Worm (Caenorhabditis elegans): ENCODE data around the gene nas-6.

Gene nas-6

ce11 chrIV:17490679-17491078 lies at the start of gene nas-6:
Gene nas-6 (minus strand): TSS chrIV:17490779.
- TF ChIP-seq unc-62 (GFP tag; optimal IDR thresholded peaks at IDR 0.05): no peak

- no peak for TF ChIP-seq unc-62 (GFP tag; optimal IDR thresholded peaks at IDR 0.05)
These were observed 7.3 kb downstream of the nas-6 start, which contains the start of gene rabr-2 for ce11 chrIV:17483230-17483629. Gene rabr-2 (minus strand): TSS chrIV:17483330.

ce11 chrIV:17475743-17476142 lies 14.8 kb downstream of the nas-6 start, which contains the start of gene grl-24:
Gene grl-24 (minus strand): TSS chrIV:17475843.
- TF ChIP-seq unc-62 (GFP tag; optimal IDR thresholded peaks at IDR 0.05): no peak

DNA sequence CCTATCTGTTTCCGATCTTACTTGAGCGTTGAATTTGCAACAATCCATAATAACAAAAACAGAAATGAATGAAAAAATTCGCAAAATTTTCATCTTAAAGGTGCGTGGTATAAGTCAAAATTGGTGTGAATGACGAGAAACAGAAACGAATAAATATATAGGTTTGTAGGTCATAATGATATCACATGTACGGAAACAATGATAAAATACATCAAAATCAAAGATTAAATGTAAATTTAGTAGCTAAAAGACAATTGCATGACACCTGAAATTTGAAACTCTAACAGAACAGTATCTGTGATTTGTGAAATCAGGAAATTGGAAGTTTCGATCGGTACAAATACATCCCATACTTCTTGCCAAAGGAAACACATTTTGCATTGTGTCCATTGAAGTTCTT lies 15.3 kb downstream of the nas-6 start, which contains the start of gene F11E6.9:
TSS of gene F11E6.9 (minus strand) at position 101 of the 400 bp plus-strand sequence.
- no peak for TF ChIP-seq unc-62 (GFP tag; optimal IDR thresholded peaks at IDR 0.05)

ce11 chrIV:17474047-17474446 lies 16.5 kb downstream of the nas-6 start:
- no peak for TF ChIP-seq unc-62 (GFP tag; optimal IDR thresholded peaks at IDR 0.05)

DNA sequence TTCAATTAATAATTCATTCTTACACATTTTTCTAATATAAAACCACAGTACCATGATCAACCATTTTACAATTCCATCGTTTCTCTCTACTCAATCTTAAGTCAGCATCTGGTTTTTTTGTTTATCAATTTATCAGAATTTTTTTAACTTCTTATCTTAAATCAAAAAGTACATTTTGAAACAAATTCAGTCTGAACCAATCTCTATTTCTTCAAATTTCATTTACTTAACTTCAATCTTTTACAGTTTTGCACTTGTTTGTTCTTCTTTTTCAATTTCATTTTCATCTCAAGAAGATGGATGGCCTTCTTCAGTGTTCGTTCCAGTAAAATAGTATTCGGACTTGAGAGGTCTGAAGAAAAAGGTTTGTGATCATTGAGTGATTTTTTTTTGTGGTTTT lies 17.5 kb downstream of the nas-6 start, which contains the start of gene gba-3:
TSS of gene gba-3 (plus strand) at position 301 of the 400 bp plus-strand sequence.
- no peak for TF ChIP-seq unc-62 (GFP tag; optimal IDR thresholded peaks at IDR 0.05)

ce11 chrIV:17471870-17472459 lies 18.6 kb downstream of the nas-6 start, which contains the start of gene epic-1:
Gene epic-1 (minus strand): TSS chrIV:17471920.
- TF ChIP-seq unc-62 (GFP tag; optimal IDR thresholded peaks at IDR 0.05): peak; percentile 1

- no peak for TF ChIP-seq unc-62 (GFP tag; optimal IDR thresholded peaks at IDR 0.05)
These were observed 20.4 kb downstream of the nas-6 start, which contains the start of gene F11E6.4 for ce11 chrIV:17470096-17470602. Gene F11E6.4 (minus strand): TSS chrIV:17470354.

- no peak for TF ChIP-seq unc-62 (GFP tag; optimal IDR thresholded peaks at IDR 0.05)
These were observed 22.8 kb downstream of the nas-6 start for ce11 chrIV:17467825-17468224.

ce11 chrIV:17467325-17467724 lies 23.3 kb downstream of the nas-6 start, which contains the start of gene elo-2:
Gene elo-2 (minus strand): TSS chrIV:17467408.
- TF ChIP-seq unc-62 (GFP tag; optimal IDR thresholded peaks at IDR 0.05): no peak

ce11 chrIV:17465886-17466285 lies 24.7 kb downstream of the nas-6 start, which contains the start of gene F11E6.6:
Gene F11E6.6 (minus strand): TSS chrIV:17465986.
- TF ChIP-seq unc-62 (GFP tag; optimal IDR thresholded peaks at IDR 0.05): no peak

ce11 chrIV:17463108-17463608 lies 27.4 kb downstream of the nas-6 start, which contains the start of gene F11E6.10:
Gene F11E6.10 (minus strand): TSS chrIV:17463158.
- no peak for TF ChIP-seq unc-62 (GFP tag; optimal IDR thresholded peaks at IDR 0.05)

DNA sequence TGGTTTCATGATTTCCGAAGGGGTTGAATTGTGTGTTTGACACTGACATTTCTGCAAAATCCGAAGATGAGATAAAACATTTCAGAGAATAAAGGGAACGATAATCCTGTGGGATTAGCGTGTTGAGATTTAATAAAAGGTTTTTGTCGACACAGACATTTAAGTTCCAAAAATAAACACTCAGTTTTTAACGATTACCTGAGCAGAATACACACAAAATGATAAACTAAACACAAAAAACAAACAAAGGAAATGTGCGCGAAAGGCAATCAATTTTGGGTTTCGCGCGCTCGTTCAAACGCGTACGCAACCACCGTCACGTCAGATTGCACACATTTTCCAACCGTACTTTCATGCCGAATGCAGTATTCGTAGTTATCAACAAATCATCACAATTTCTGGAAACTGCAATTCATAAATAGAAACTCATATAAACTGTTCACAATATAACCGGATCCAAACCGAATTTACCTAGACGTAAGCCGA lies 29.3 kb downstream of the nas-6 start, which contains the start of gene rif-1.1:
TSS of gene rif-1.1 (minus strand) at position 51 of the 486 bp plus-strand sequence.
- no peak for TF ChIP-seq unc-62 (GFP tag; optimal IDR thresholded peaks at IDR 0.05)

- no peak for TF ChIP-seq unc-62 (GFP tag; optimal IDR thresholded peaks at IDR 0.05)
These were observed 36.6 kb downstream of the nas-6 start for ce11 chrIV:17453996-17454395.

DNA sequence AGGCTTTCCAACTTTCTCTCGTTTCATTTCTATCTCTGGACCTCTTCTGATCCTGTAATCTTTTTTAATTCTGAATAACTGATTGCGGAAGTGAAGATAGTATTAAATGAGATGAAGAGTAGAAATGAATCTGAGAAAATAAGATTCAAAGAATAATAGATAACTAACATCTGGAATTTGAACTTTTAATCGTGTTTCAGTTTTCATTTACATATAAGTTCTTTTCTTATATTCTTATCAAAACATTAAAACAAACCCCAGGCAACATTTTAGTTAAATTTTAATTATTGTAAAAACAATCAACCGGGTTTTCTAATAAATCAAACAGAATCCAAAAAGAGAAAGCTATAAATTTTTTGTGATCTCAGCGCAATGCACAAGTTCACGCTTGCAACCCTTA lies 37.4 kb downstream of the nas-6 start:
- TF ChIP-seq unc-62 (GFP tag; optimal IDR thresholded peaks at IDR 0.05): no peak

- no peak for TF ChIP-seq unc-62 (GFP tag; optimal IDR thresholded peaks at IDR 0.05)
These were observed 40.1 kb downstream of the nas-6 start, which contains the start of gene F11E6.8 for ce11 chrIV:17450443-17450842. Gene F11E6.8 (minus strand): TSS chrIV:17450543.
